Worm (Caenorhabditis elegans) whole organism, mixed stage, embryonic: Measurements from ENCODE around the gene srh-215.

Experiments
- M03D4.4 ChIP-seq: sonication (generic microtip); optimal IDR thresholded peaks from 2 replicates; lab custom pipeline; 2017; ENCODE audit warnings: mild to moderate bottlenecking, missing genetic modification characterization, missing compliant biosample characterization
- ceh-39 ChIP-seq: fragments of 150-350 bp; optimal IDR thresholded peaks from 2 replicates; lab custom pipeline; 2014; ENCODE audit warnings: missing biosample characterization, missing genetic modification characterization
- hlh-1 ChIP-seq: fragments of 150-350 bp; optimal IDR thresholded peaks from 2 replicates; lab custom pipeline; 2014; ENCODE audit warnings: missing biosample characterization, missing genetic modification reagents, missing genetic modification characterization
- lsy-2 ChIP-seq: fragments of 150-350 bp; optimal IDR thresholded peaks from 2 replicates; lab custom pipeline; 2014; ENCODE audit warnings: missing biosample characterization, missing genetic modification characterization
- nhr-12 ChIP-seq: fragments of 150-350 bp; optimal IDR thresholded peaks from 2 replicates; lab custom pipeline; 2014; ENCODE audit warnings: missing biosample characterization, missing genetic modification characterization
- nhr-28 ChIP-seq: fragments of 150-350 bp; optimal IDR thresholded peaks from 2 replicates; lab custom pipeline; 2014; ENCODE audit warnings: missing biosample characterization, missing genetic modification characterization
- nhr-76 ChIP-seq: sonication (generic microtip); optimal IDR thresholded peaks from 2 replicates; lab custom pipeline; 2017; ENCODE audit warnings: missing biosample characterization, missing genetic modification characterization
- snpc-4 ChIP-seq: fragments of 150-350 bp; optimal IDR thresholded peaks from 2 replicates; lab custom pipeline; 2014; ENCODE audit warnings: missing biosample characterization, missing genetic modification characterization
- sptf-1 ChIP-seq: sonication (generic microtip); optimal IDR thresholded peaks from 2 replicates; lab custom pipeline; 2017; ENCODE audit warnings: mild to moderate bottlenecking, missing genetic modification characterization, moderate library complexity, missing compliant biosample characterization
- unc-39 ChIP-seq: fragments of 150-350 bp; optimal IDR thresholded peaks from 2 replicates; lab custom pipeline; 2014; ENCODE audit warnings: missing biosample characterization, missing genetic modification characterization
- unc-62 ChIP-seq: fragments of 150-350 bp; optimal IDR thresholded peaks from 2 replicates; lab custom pipeline; 2014; ENCODE audit warnings: missing biosample characterization, missing genetic modification reagents, missing genetic modification characterization
- ztf-11 ChIP-seq: fragments of 150-350 bp; optimal IDR thresholded peaks from 2 replicates; lab custom pipeline; 2014; ENCODE audit warnings: missing biosample characterization, missing genetic modification characterization

DNA sequence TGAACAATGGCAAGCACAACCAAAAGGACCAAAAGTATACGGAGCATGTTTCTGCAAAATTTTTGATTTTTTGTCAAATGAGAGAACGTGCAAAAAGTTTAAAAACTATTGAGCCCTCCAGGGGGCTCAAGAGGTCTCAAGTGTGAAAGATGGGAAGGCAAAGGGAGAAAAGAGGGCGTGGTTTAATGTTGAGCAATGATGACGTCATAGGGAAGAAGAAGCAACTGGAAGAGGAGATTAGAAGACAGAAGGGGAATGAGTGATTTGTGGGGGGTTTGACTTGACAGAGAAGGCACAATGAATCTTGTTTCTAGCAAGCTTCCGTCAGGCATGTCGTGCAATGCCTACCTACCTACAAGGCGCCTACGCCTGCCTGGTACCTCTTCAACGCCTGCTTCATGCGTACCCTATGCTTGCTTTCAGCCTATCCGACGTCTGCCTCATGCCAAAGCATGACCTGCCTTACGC, 10.5 kb downstream of the srh-215 start, which contains the start of gene T20B3.14:
- TF ChIP-seq ztf-11 (tag; lab: Kevin White, UChicago) (no peak), unc-39 (tag; lab: Kevin White, UChicago) (no peak), nhr-76 (tag; lab: Kevin White, UChicago) (no peak), lsy-2 (tag; lab: Kevin White, UChicago) (no peak), snpc-4 (tag; lab: Kevin White, UChicago) (no peak), sptf-1 (tag; lab: Kevin White, UChicago) (no peak), nhr-12 (tag; lab: Kevin White, UChicago) (no peak), nhr-28 (tag; lab: Kevin White, UChicago) (no peak), unc-62 (GFP tag; lab: Kevin White, UChicago) (no peak), hlh-1 (tag; lab: Kevin White, UChicago) (no peak), M03D4.4 (tag; lab: Kevin White, UChicago) (no peak), ceh-39 (tag; lab: Kevin White, UChicago) (no peak)
